Worm (Caenorhabditis elegans): ENCODE results near the gene C16A11.4.

C16A11.4 gene

ce11 chrII:4277639-4278038 is 50.8 kb downstream of the C16A11.4 start (continued):
- TF ChIP-seq lag-1 (GFP tag; IDR thresholded peaks at IDR 0.05) = no peak
- no peak for TF ChIP-seq bed-2 (GFP tag; IDR thresholded peaks at IDR 0.05)

All from whole organism, young adult.